Fruit fly (Drosophila melanogaster) whole organism, pupa: ENCODE results near the gene Strump.

Source experiments
- CG13204 ChIP-seq: fragments of 200-800 bp; sonication (Bioruptor generic); optimal IDR thresholded peaks from 2 replicates; lab custom pipeline; 2018; ENCODE audit warnings: missing biosample characterization, mild to moderate bottlenecking, missing genetic modification characterization, moderate library complexity
- CG17806 ChIP-seq: fragments of 200-800 bp; sonication (Bioruptor generic); optimal IDR thresholded peaks from 2 replicates; lab custom pipeline; 2018; ENCODE audit warnings: missing biosample characterization, mild to moderate bottlenecking, missing genetic modification characterization, moderate library complexity
- CG8301 ChIP-seq: fragments of 200-800 bp; sonication (Bioruptor generic); optimal IDR thresholded peaks from 2 replicates; lab custom pipeline; 2018; ENCODE audit warnings: missing biosample characterization, mild to moderate bottlenecking, missing genetic modification characterization
- EcR ChIP-seq: fragments of 200-800 bp; sonication (Bioruptor generic); optimal IDR thresholded peaks from 3 replicates; lab custom pipeline; 2019; ENCODE audit warnings: missing biosample characterization, missing genetic modification characterization, mild to moderate bottlenecking, moderate library complexity, missing genetic modification reagents
- Ets98B ChIP-seq: fragments of 200-800 bp; sonication (Bioruptor generic); IDR thresholded peaks from 2 replicates; pipeline ENCODE4 v1.3.6; 2022; ENCODE audit warnings: missing biosample characterization, missing genetic modification characterization
- Pif1B ChIP-seq: fragments of 200-800 bp; sonication (Bioruptor generic); optimal IDR thresholded peaks from 3 replicates; lab custom pipeline; 2016; ENCODE audit warnings: missing biosample characterization, missing genetic modification characterization
- rn ChIP-seq: fragments of 200-800 bp; sonication (Bioruptor generic); IDR thresholded peaks from 2 replicates; pipeline ENCODE4 v1.3.6; 2022; ENCODE audit warnings: missing biosample characterization, missing genetic modification characterization

DNA sequence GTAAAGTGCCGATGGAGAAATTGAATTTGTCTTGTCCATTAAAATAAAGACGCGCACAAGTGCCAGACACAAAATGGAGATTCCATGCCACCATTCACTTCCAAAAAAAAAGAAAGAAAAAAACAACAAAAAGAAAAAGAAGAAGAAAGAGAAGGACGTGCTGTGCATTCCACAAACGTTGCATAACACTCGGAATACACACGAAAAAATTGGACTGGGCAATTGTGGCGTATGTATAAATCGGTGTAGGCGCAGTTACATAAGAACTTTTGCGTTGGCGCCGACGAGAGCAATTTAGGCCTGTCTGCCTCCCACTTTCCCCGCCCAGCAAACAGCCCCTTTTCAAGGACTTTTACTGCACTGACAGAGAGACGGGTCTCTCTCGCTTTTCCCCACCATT is 25.5 kb downstream of the Strump start:
- TF ChIP-seq rn, result no peak
- TF ChIP-seq CG8301 (tag; lab: Kevin White, UChicago), result no peak
- no peak for TF ChIP-seq EcR
- TF ChIP-seq CG17806 (tag; lab: Kevin White, UChicago), result no peak
- TF ChIP-seq CG13204 (GFP tag; lab: Kevin White, UChicago), result peak; percentile 17
- TF ChIP-seq Pif1B (GFP tag; lab: Kevin White, UChicago), result no peak
- TF ChIP-seq Ets98B, result no peak
